Worm (Caenorhabditis elegans) whole organism, L3 larva: Measurements from ENCODE around the gene R107.5.

Experiments
- R02D3.7 ChIP-seq: fragments of 150-350 bp; optimal IDR thresholded peaks from 2 replicates; lab custom pipeline; 2014; ENCODE audit warnings: missing biosample characterization, missing genetic modification characterization
- ZK546.5 ChIP-seq: sonication (generic microtip); optimal IDR thresholded peaks from 2 replicates; lab custom pipeline; 2017; ENCODE audit warnings: missing biosample characterization, missing genetic modification characterization
- aly-2 ChIP-seq: fragments of 150-350 bp; optimal IDR thresholded peaks from 2 replicates; lab custom pipeline; 2014; ENCODE audit warnings: missing biosample characterization, missing genetic modification characterization
- ama-1 ChIP-seq: fragments of 150-350 bp; optimal IDR thresholded peaks from 2 replicates; lab custom pipeline; 2018
- ceh-16 ChIP-seq: sonication (generic microtip); optimal IDR thresholded peaks from 2 replicates; lab custom pipeline; 2017; ENCODE audit warnings: missing biosample characterization, missing genetic modification characterization
- ceh-28 ChIP-seq: fragments of 150-350 bp; optimal IDR thresholded peaks from 2 replicates; lab custom pipeline; 2014; ENCODE audit warnings: missing biosample characterization, missing genetic modification reagents, missing genetic modification characterization
- ceh-82 ChIP-seq: fragments of 150-350 bp; optimal IDR thresholded peaks from 2 replicates; lab custom pipeline; 2014; ENCODE audit warnings: missing biosample characterization, missing genetic modification characterization
- ceh-9 ChIP-seq: sonication (generic microtip); optimal IDR thresholded peaks from 2 replicates; lab custom pipeline; 2018; ENCODE audit warnings: missing biosample characterization, missing genetic modification characterization
- daf-12 ChIP-seq: fragments of 150-350 bp; optimal IDR thresholded peaks from 2 replicates; lab custom pipeline; 2014; ENCODE audit warnings: missing biosample characterization, missing genetic modification reagents, missing genetic modification characterization
- egl-27 ChIP-seq: sonication (generic microtip); optimal IDR thresholded peaks from 4 replicates; lab custom pipeline; 2017; ENCODE audit warnings: missing biosample characterization, missing genetic modification reagents, missing genetic modification characterization
- egl-5 ChIP-seq: fragments of 150-350 bp; optimal IDR thresholded peaks from 2 replicates; lab custom pipeline; 2017; ENCODE audit warnings: missing biosample characterization, missing genetic modification reagents, missing genetic modification characterization, inconsistent platforms
- elt-2 ChIP-seq: sonication (generic microtip); optimal IDR thresholded peaks from 2 replicates; lab custom pipeline; 2016; ENCODE audit warnings: missing genetic modification reagents, mild to moderate bottlenecking, missing genetic modification characterization, missing compliant biosample characterization
- elt-3 ChIP-seq, 3 experiments: fragments of 150-350 bp in 1 of 3; sonication (generic microtip) in 2 of 3; optimal IDR thresholded peaks; 2 replicates in 2 of 3; 4 replicates in 1 of 3; lab custom pipeline; 2014 to 2017; ENCODE audit warnings: missing biosample characterization in 3 of 3, missing genetic modification characterization in 3 of 3
- eor-1 ChIP-seq, 2 experiments: fragments of 150-350 bp; optimal IDR thresholded peaks; 2 replicates each; lab custom pipeline; 2014 to 2018; ENCODE audit warnings: missing biosample characterization in 2 of 2, missing genetic modification characterization in 2 of 2
- fkh-2 ChIP-seq: fragments of 150-350 bp; optimal IDR thresholded peaks from 2 replicates; lab custom pipeline; 2014; ENCODE audit warnings: missing biosample characterization, missing genetic modification reagents, missing genetic modification characterization
- fos-1 ChIP-seq: fragments of 150-350 bp; optimal IDR thresholded peaks from 2 replicates; lab custom pipeline; 2014; ENCODE audit warnings: missing biosample characterization, missing genetic modification characterization
- hmg-11 ChIP-seq: sonication (generic microtip); optimal IDR thresholded peaks from 2 replicates; lab custom pipeline; 2016; ENCODE audit warnings: missing genetic modification characterization, missing compliant biosample characterization
- jun-1 ChIP-seq: fragments of 150-350 bp; optimal IDR thresholded peaks from 2 replicates; lab custom pipeline; 2014; ENCODE audit warnings: missing biosample characterization, missing genetic modification reagents, missing genetic modification characterization
- lin-15B ChIP-seq: fragments of 150-350 bp; optimal IDR thresholded peaks from 2 replicates; lab custom pipeline; 2014; ENCODE audit warnings: missing biosample characterization, missing genetic modification characterization
- lin-39 ChIP-seq: fragments of 150-350 bp; optimal IDR thresholded peaks from 2 replicates; lab custom pipeline; 2018; ENCODE audit warnings: missing biosample characterization, missing genetic modification reagents, missing genetic modification characterization
- lsy-12 ChIP-seq: sonication (generic microtip); optimal IDR thresholded peaks from 2 replicates; lab custom pipeline; 2016; ENCODE audit warnings: mild to moderate bottlenecking, missing genetic modification characterization, missing compliant biosample characterization
- mdl-1 ChIP-seq: fragments of 150-350 bp; optimal IDR thresholded peaks from 2 replicates; lab custom pipeline; 2014; ENCODE audit warnings: missing biosample characterization, missing genetic modification characterization
- mml-1 ChIP-seq: fragments of 150-350 bp; sonication (generic microtip); optimal IDR thresholded peaks from 3 replicates; lab custom pipeline; 2014; ENCODE audit warnings: missing biosample characterization, missing genetic modification characterization
- nfya-1 ChIP-seq: sonication (generic microtip); optimal IDR thresholded peaks from 2 replicates; lab custom pipeline; 2017; ENCODE audit warnings: missing genetic modification characterization, mild to moderate bottlenecking, missing compliant biosample characterization, antibody characterized with exemption, moderate library complexity; ENCODE audit not compliant: insufficient read depth
- nhr-11 ChIP-seq: fragments of 150-350 bp; optimal IDR thresholded peaks from 2 replicates; lab custom pipeline; 2014; ENCODE audit warnings: missing biosample characterization, missing genetic modification characterization
- nhr-12 ChIP-seq: fragments of 150-350 bp; optimal IDR thresholded peaks from 2 replicates; lab custom pipeline; 2014; ENCODE audit warnings: missing biosample characterization, missing genetic modification characterization
- nhr-23 ChIP-seq: fragments of 150-350 bp; optimal IDR thresholded peaks from 2 replicates; lab custom pipeline; 2014; ENCODE audit warnings: missing biosample characterization, missing genetic modification reagents, missing genetic modification characterization
- nhr-237 ChIP-seq: fragments of 150-350 bp; optimal IDR thresholded peaks from 2 replicates; lab custom pipeline; 2014; ENCODE audit warnings: missing biosample characterization, missing genetic modification characterization
- nhr-25 ChIP-seq: sonication (generic microtip); optimal IDR thresholded peaks from 2 replicates; lab custom pipeline; 2017; ENCODE audit warnings: missing biosample characterization, missing genetic modification characterization
- nhr-43 ChIP-seq: sonication (generic microtip); optimal IDR thresholded peaks from 2 replicates; lab custom pipeline; 2016; ENCODE audit warnings: mild to moderate bottlenecking, missing genetic modification characterization, missing compliant biosample characterization; ENCODE audit not compliant: poor library complexity, severe bottlenecking
- nhr-67 ChIP-seq: fragments of 150-350 bp; optimal IDR thresholded peaks from 2 replicates; lab custom pipeline; 2014; ENCODE audit warnings: missing biosample characterization, missing genetic modification characterization
- pha-4 ChIP-seq: fragments of 150-350 bp; optimal IDR thresholded peaks from 2 replicates; lab custom pipeline; 2014; ENCODE audit warnings: missing biosample characterization, missing genetic modification reagents, missing genetic modification characterization
- pqm-1 ChIP-seq: fragments of 150-350 bp; optimal IDR thresholded peaks from 2 replicates; lab custom pipeline; 2017; ENCODE audit warnings: missing biosample characterization, missing genetic modification characterization, inconsistent platforms
- skn-1 ChIP-seq: fragments of 150-350 bp; optimal IDR thresholded peaks from 2 replicates; lab custom pipeline; 2014; ENCODE audit warnings: missing biosample characterization, missing genetic modification characterization
- tbx-2 ChIP-seq: sonication (generic microtip); optimal IDR thresholded peaks from 2 replicates; lab custom pipeline; 2016; ENCODE audit warnings: mild to moderate bottlenecking, missing genetic modification characterization, missing compliant biosample characterization
- unc-62 ChIP-seq: fragments of 150-350 bp; sonication (generic microtip); optimal IDR thresholded peaks from 4 replicates; lab custom pipeline; 2014; ENCODE audit warnings: missing biosample characterization, missing genetic modification reagents, missing genetic modification characterization
- zag-1 ChIP-seq: fragments of 150-350 bp; optimal IDR thresholded peaks from 2 replicates; lab custom pipeline; 2014; ENCODE audit warnings: missing biosample characterization, missing genetic modification characterization
- ztf-11 ChIP-seq: fragments of 150-350 bp; optimal IDR thresholded peaks from 2 replicates; lab custom pipeline; 2014; ENCODE audit warnings: missing biosample characterization, missing genetic modification characterization
- ztf-4 ChIP-seq: fragments of 150-350 bp; optimal IDR thresholded peaks from 2 replicates; lab custom pipeline; 2014; ENCODE audit warnings: missing biosample characterization, missing genetic modification characterization

The R107.5 gene

ce11 chrIII:9026951-9027350, 26.6 kb downstream of the R107.5 start, which contains the start of gene F59B2.13:
F59B2.13 (minus strand) TSS chrIII:9027051.
- no peak for TF ChIP-seq fkh-2
- no peak for TF ChIP-seq nhr-23
- no peak for TF ChIP-seq zag-1
- TF ChIP-seq ceh-82 = no peak
- no peak for TF ChIP-seq R02D3.7 (tag; lab: Kevin White, UChicago)
- TF ChIP-seq egl-27 (tag; lab: Kevin White, UChicago) = no peak
- no peak for TF ChIP-seq aly-2 (tag; lab: Kevin White, UChicago)
- no peak for TF ChIP-seq ceh-9 (tag; lab: Kevin White, UChicago)
- TF ChIP-seq ceh-16 (tag; lab: Kevin White, UChicago) = no peak
- no peak for TF ChIP-seq pqm-1 (tag; lab: Kevin White, UChicago)
- TF ChIP-seq mdl-1 (tag; lab: Kevin White, UChicago) = no peak
- no peak for TF ChIP-seq mml-1 (tag; lab: Kevin White, UChicago)
- TF ChIP-seq ztf-11 = no peak
- no peak for TF ChIP-seq eor-1 (tag; optimal IDR thresholded peaks at IDR 0.05; lab: Kevin White, UChicago)
- TF ChIP-seq, all 47 proteins: peak for 0

- TF ChIP-seq unc-62 (GFP tag; lab: Kevin White, UChicago) (no peak), fos-1 (tag; lab: Kevin White, UChicago) (no peak), ZK546.5 (no peak), mml-1 (tag; lab: Kevin White, UChicago) (no peak), R02D3.7 (tag; lab: Kevin White, UChicago) (no peak), elt-2 (tag; lab: Kevin White, UChicago) (no peak), fkh-2 (no peak), skn-1 (tag; lab: Kevin White, UChicago) (no peak), ceh-82 (no peak), jun-1 (no peak), nhr-43 (tag; lab: Kevin White, UChicago) (no peak), nhr-237 (tag; lab: Kevin White, UChicago) (no peak)
Observed at ce11 chrIII:9023601-9024000, 30.0 kb downstream of the R107.5 start.

DNA sequence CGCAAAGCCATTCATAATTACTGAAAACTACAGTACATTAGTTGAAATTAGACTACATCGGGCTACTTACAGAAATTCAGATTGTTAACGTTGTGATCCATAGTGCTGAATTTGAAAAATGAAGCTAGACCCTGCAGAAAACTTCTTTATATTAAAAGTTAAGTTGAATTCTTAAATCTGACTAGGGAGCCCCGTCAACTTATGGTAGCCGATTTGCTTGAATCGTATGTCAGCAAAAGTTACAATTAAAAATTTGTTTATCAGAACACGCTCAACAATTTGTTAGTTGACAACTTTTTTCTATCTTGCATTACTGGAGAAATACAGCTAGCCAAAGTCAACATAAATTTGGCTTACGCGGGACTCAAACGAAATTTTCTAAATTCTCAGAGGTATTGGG, 31.1 kb downstream of the R107.5 start, which contains the start of gene F59B2.14:
Gene F59B2.14, minus strand, starts transcription at position 101 of the 400 bp plus-strand sequence.
- TF ChIP-seq ceh-28 (tag; lab: Kevin White, UChicago) = no peak
- TF ChIP-seq ztf-4 (tag; lab: Kevin White, UChicago) = no peak
- no peak for TF ChIP-seq ama-1 (lab: Kevin White, UChicago)
- TF ChIP-seq mml-1 (tag; lab: Kevin White, UChicago) = no peak
- no peak for TF ChIP-seq nhr-25 (tag; lab: Kevin White, UChicago)
- no peak for TF ChIP-seq egl-5 (tag; lab: Kevin White, UChicago)
- TF ChIP-seq lsy-12 = no peak
- TF ChIP-seq lin-15B (tag; lab: Kevin White, UChicago) = no peak
- TF ChIP-seq daf-12 = no peak

- TF ChIP-seq ama-1 (lab: Kevin White, UChicago) = no peak
- TF ChIP-seq nhr-237 (tag; lab: Kevin White, UChicago) = no peak
- no peak for TF ChIP-seq elt-3 (tag; optimal IDR thresholded peaks at IDR 0.05; lab: Kevin White, UChicago)
- TF ChIP-seq nhr-12 (tag; lab: Kevin White, UChicago) = no peak
- no peak for TF ChIP-seq nhr-11
- TF ChIP-seq pha-4 (tag; lab: Kevin White, UChicago) = no peak
- TF ChIP-seq aly-2 (tag; lab: Kevin White, UChicago) = no peak
- no peak for TF ChIP-seq lsy-12
- TF ChIP-seq ceh-9 (tag; lab: Kevin White, UChicago) = no peak
- no peak for TF ChIP-seq pqm-1 (tag; lab: Kevin White, UChicago)
- no peak for TF ChIP-seq lin-39
- no peak for TF ChIP-seq nfya-1 (tag; lab: Kevin White, UChicago)
- no peak for TF ChIP-seq mml-1 (tag; lab: Kevin White, UChicago)
- no peak for TF ChIP-seq ceh-28 (tag; lab: Kevin White, UChicago)
- TF ChIP-seq zag-1 = no peak
- no peak for TF ChIP-seq lin-15B (tag; lab: Kevin White, UChicago)
- no peak for TF ChIP-seq hmg-11 (tag; lab: Kevin White, UChicago)
- no peak for TF ChIP-seq nhr-67
- TF ChIP-seq tbx-2 (tag; lab: Kevin White, UChicago) = no peak
Observed at ce11 chrIII:9017181-9017651, 36.4 kb downstream of the R107.5 start, which contains the start of gene F59B2.12. F59B2.12 (plus strand) TSS chrIII:9017601.
